Worm (Caenorhabditis elegans) whole organism, L1 larva: ENCODE results near the gene srd-17.

Experiments
- C04F5.9 ChIP-seq: sonication (generic microtip); optimal IDR thresholded peaks from 2 replicates; lab custom pipeline; 2016; ENCODE audit warnings: missing genetic modification characterization, missing compliant biosample characterization
- C34B4.2 ChIP-seq: sonication (generic microtip); optimal IDR thresholded peaks from 2 replicates; lab custom pipeline; 2017; ENCODE audit warnings: mild to moderate bottlenecking, missing genetic modification characterization, missing compliant biosample characterization
- aha-1 ChIP-seq: fragments of 150-350 bp; optimal IDR thresholded peaks from 2 replicates; lab custom pipeline; 2014; ENCODE audit warnings: missing biosample characterization, missing genetic modification characterization
- alr-1 ChIP-seq: fragments of 200-800 bp; sonication (Bioruptor generic); optimal IDR thresholded peaks from 2 replicates; lab custom pipeline; 2018; ENCODE audit warnings: borderline replicate concordance, mild to moderate bottlenecking, missing genetic modification characterization, missing compliant biosample characterization
- ama-1 ChIP-seq: fragments of 150-350 bp; optimal IDR thresholded peaks from 2 replicates; lab custom pipeline; 2014
- blmp-1 ChIP-seq: fragments of 150-350 bp; optimal IDR thresholded peaks from 2 replicates; lab custom pipeline; 2014; ENCODE audit warnings: missing biosample characterization, missing genetic modification characterization
- ceh-8 ChIP-seq: fragments of 200-800 bp; sonication (Bioruptor generic); optimal IDR thresholded peaks from 2 replicates; lab custom pipeline; 2018; ENCODE audit warnings: mild to moderate bottlenecking, missing genetic modification characterization, moderate library complexity, missing compliant biosample characterization
- dsc-1 ChIP-seq: sonication (generic microtip); optimal IDR thresholded peaks from 2 replicates; lab custom pipeline; 2016; ENCODE audit warnings: mild to moderate bottlenecking, missing genetic modification characterization, missing compliant biosample characterization
- elt-2 ChIP-seq: sonication (generic microtip); optimal IDR thresholded peaks from 2 replicates; lab custom pipeline; 2016; ENCODE audit warnings: missing genetic modification characterization, mild to moderate bottlenecking, inconsistent platforms, missing compliant biosample characterization, missing genetic modification reagents
- fkh-8 ChIP-seq: sonication (generic microtip); optimal IDR thresholded peaks from 2 replicates; lab custom pipeline; 2016; ENCODE audit warnings: mild to moderate bottlenecking, missing genetic modification characterization, missing compliant biosample characterization
- grh-1 ChIP-seq: fragments of 200-800 bp; sonication (Bioruptor generic); IDR thresholded peaks from 2 replicates; pipeline ENCODE4 v1.3.6; 2022; ENCODE audit warnings: missing genetic modification reagents, missing genetic modification characterization, missing compliant biosample characterization
- hpl-2 ChIP-seq: fragments of 150-350 bp; optimal IDR thresholded peaks from 2 replicates; lab custom pipeline; 2014; ENCODE audit warnings: missing biosample characterization, missing genetic modification reagents, missing genetic modification characterization
- irx-1 ChIP-seq: sonication (generic microtip); optimal IDR thresholded peaks from 2 replicates; lab custom pipeline; 2016; ENCODE audit warnings: missing genetic modification characterization, missing compliant biosample characterization
- lin-13 ChIP-seq: fragments of 150-350 bp; optimal IDR thresholded peaks from 2 replicates; lab custom pipeline; 2014; ENCODE audit warnings: missing biosample characterization, missing genetic modification reagents, missing genetic modification characterization
- lin-15B ChIP-seq: fragments of 150-350 bp; sonication (generic microtip); optimal IDR thresholded peaks from 3 replicates; lab custom pipeline; 2014; ENCODE audit warnings: missing biosample characterization, missing genetic modification characterization
- mef-2 ChIP-seq: fragments of 150-350 bp; optimal IDR thresholded peaks from 2 replicates; lab custom pipeline; 2014; ENCODE audit warnings: missing biosample characterization, missing genetic modification characterization
- nhr-19 ChIP-seq: fragments of 200-800 bp; sonication (Bioruptor generic); conservative IDR thresholded peaks from 2 replicates; pipeline ENCODE4 v1.3.6; 2022; ENCODE audit warnings: missing genetic modification characterization, missing compliant biosample characterization
- nhr-237 ChIP-seq: fragments of 150-350 bp; optimal IDR thresholded peaks from 2 replicates; lab custom pipeline; 2014; ENCODE audit warnings: missing biosample characterization, missing genetic modification characterization
- nhr-47 ChIP-seq: sonication (generic microtip); optimal IDR thresholded peaks from 2 replicates; lab custom pipeline; 2016; ENCODE audit warnings: mild to moderate bottlenecking, missing genetic modification characterization, moderate library complexity, missing compliant biosample characterization
- nhr-71 ChIP-seq: sonication (generic microtip); optimal IDR thresholded peaks from 2 replicates; lab custom pipeline; 2016; ENCODE audit warnings: mild to moderate bottlenecking, missing genetic modification characterization, moderate library complexity, missing compliant biosample characterization
- nhr-76 ChIP-seq: sonication (generic microtip); optimal IDR thresholded peaks from 2 replicates; lab custom pipeline; 2017; ENCODE audit warnings: missing biosample characterization, missing genetic modification characterization
- nhr-85 ChIP-seq: sonication (generic microtip); peaks from one replicate; lab custom pipeline; 2016; ENCODE audit warnings: missing genetic modification characterization, inconsistent platforms, missing compliant biosample characterization
- nhr-90 ChIP-seq: sonication (generic microtip); optimal IDR thresholded peaks from 2 replicates; lab custom pipeline; 2016; ENCODE audit warnings: mild to moderate bottlenecking, missing genetic modification characterization, missing compliant biosample characterization; ENCODE audit not compliant: poor library complexity
- pag-3 ChIP-seq: sonication (generic microtip); optimal IDR thresholded peaks from 2 replicates; lab custom pipeline; 2017; ENCODE audit warnings: missing genetic modification characterization, mild to moderate bottlenecking, missing compliant biosample characterization, antibody characterized with exemption, borderline replicate concordance; ENCODE audit not compliant: insufficient read depth
- rnt-1 ChIP-seq: sonication (generic microtip); optimal IDR thresholded peaks from 2 replicates; lab custom pipeline; 2016; ENCODE audit warnings: mild to moderate bottlenecking, missing genetic modification characterization, moderate library complexity, missing compliant biosample characterization
- swsn-7 ChIP-seq: sonication (generic microtip); optimal IDR thresholded peaks from 2 replicates; lab custom pipeline; 2016; ENCODE audit warnings: missing genetic modification characterization, missing compliant biosample characterization
- unc-30 ChIP-seq: sonication (generic microtip); optimal IDR thresholded peaks from 2 replicates; lab custom pipeline; 2017; ENCODE audit warnings: missing biosample characterization, missing genetic modification characterization
- unc-62 ChIP-seq: fragments of 150-350 bp; optimal IDR thresholded peaks from 2 replicates; lab custom pipeline; 2014; ENCODE audit warnings: missing biosample characterization, missing genetic modification reagents, missing genetic modification characterization
- xbp-1 ChIP-seq: sonication (generic microtip); optimal IDR thresholded peaks from 2 replicates; lab custom pipeline; 2016; ENCODE audit warnings: missing genetic modification characterization, missing compliant biosample characterization
- zip-4 ChIP-seq: fragments of 200-800 bp; sonication (Bioruptor generic); optimal IDR thresholded peaks from 2 replicates; lab custom pipeline; 2018; ENCODE audit warnings: mild to moderate bottlenecking, missing genetic modification characterization, moderate library complexity, missing compliant biosample characterization
- ztf-4 ChIP-seq: fragments of 150-350 bp; optimal IDR thresholded peaks from 2 replicates; lab custom pipeline; 2014; ENCODE audit warnings: missing biosample characterization, missing genetic modification characterization

srd-17 gene

DNA sequence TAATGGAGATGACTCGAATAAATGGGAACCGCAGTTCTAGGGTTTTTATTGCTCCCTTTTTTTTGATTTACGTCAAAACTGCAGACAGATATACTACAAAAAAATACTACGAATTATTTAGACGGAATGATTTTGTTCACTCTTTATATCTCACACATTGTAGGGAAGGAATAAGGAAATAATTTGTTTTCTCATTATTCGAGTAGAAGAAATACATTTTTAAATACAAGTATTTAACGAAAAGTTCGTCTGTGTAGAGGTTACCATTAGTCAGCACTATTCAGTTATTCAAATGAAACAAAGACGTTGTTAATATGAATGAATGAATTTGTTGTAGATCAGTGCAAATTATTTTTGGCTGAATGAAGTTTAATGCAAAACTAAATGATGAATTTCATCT lies 5.8 kb downstream of the srd-17 start, which contains the start of gene srd-18:
Gene srd-18, minus strand, starts transcription at position 101 of the 400 bp plus-strand sequence.
- no peak for TF ChIP-seq zip-4 (GFP tag; lab: Kevin White, UChicago)
- no peak for TF ChIP-seq nhr-90 (tag; lab: Kevin White, UChicago)
- TF ChIP-seq C34B4.2 (tag; lab: Kevin White, UChicago) = no peak
- TF ChIP-seq, all 84 proteins: peak for 0

DNA sequence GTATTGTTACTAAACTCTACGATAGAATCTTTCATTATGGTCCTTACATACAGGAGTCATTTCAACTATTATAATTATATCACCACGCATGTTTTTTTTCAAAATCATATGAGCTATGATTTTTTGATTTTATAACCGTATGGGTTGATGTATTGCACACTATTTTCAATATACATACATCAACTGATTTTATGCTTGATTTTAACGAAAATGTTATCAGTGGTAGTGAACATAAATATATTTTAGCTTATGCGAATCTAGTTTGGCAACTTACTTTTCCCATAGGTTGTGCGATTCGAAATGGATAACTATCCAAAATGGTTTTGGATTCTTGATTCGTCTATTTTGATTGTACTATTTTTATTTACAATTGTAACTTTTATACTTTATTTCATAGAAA lies 8.9 kb downstream of the srd-17 start, which contains the start of gene srv-10:
Gene srv-10, plus strand, starts transcription at position 301 of the 400 bp plus-strand sequence.
- no peak for TF ChIP-seq dsc-1 (tag; lab: Kevin White, UChicago)
- no peak for TF ChIP-seq alr-1 (tag; lab: Kevin White, UChicago)
- no peak for TF ChIP-seq mef-2 (tag; lab: Kevin White, UChicago)
- no peak for TF ChIP-seq ceh-8
- TF ChIP-seq xbp-1 = no peak
- no peak for TF ChIP-seq rnt-1
- TF ChIP-seq grh-1 (GFP tag; lab: Robert Waterston, UW) = no peak
- no peak for TF ChIP-seq lin-13 (GFP tag; lab: Kevin White, UChicago)
- TF ChIP-seq nhr-47 (tag; lab: Kevin White, UChicago) = no peak

DNA sequence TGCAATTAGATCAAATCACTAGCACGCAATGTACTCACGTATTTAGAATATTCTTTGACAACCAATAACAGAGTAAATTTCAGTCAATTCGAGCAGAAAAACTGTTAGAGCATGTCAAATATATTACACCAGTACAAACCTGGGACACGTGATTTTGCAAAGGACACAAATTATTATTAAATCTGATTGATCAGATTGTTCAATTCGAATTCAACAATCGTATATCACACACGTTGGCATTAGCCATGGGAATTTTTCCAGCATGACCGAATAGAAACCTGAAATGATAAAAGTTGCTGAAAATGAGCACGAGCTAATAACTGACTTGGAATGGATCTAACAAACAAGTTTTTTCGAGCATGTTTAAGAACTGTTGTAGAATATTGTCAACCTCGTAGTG lies 9.5 kb downstream of the srd-17 start, which contains the start of gene srv-9:
Gene srv-9, minus strand, starts transcription at position 101 of the 400 bp plus-strand sequence.
- TF ChIP-seq irx-1 (tag; lab: Kevin White, UChicago) (no peak), pag-3 (no peak), aha-1 (tag; lab: Kevin White, UChicago) (no peak), swsn-7 (no peak), nhr-71 (tag; lab: Kevin White, UChicago) (no peak), C34B4.2 (tag; lab: Kevin White, UChicago) (no peak), rnt-1 (no peak)

DNA sequence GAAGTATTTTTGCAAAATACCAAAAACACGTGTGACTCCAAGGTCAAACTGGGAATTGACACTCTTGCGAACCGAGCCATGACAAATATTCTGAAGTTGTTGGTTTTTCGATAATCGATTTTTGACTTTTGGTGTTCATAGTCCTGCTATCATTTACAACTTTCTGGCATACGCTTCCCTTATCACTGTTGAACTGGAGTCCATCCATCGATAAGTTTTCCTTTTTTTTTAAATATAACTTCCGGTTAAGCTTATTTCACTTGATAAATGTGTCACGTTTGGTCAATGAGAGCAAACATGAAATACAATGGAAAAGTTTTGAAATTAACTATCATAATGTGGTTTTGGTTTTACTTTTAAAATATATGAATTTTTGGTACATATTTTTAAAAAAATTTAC lies 10.8 kb downstream of the srd-17 start:
- TF ChIP-seq nhr-85 (tag; lab: Kevin White, UChicago) = no peak
- TF ChIP-seq elt-2 = peak; percentile 90
- TF ChIP-seq zip-4 (GFP tag; lab: Kevin White, UChicago) = no peak

DNA sequence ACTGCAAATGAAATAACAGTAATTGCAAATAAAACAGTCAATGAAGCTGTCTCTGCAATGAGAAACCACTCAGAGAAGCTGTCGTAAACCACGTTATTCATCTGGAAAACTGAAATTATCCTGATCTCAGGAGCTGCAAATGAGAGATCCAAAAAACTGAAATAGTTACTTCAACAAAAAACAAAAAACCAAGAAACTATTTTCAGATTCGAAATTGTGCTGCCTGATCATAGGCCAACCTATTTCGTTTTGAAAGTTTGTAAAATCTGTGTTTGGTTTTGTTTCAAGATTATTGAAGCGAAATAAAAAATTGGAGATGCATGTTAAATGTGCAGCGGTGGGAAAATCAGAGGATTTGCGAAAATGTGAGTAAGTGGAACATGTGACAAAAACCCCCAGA lies 11.9 kb downstream of the srd-17 start, which contains the start of gene srv-8:
Gene srv-8, minus strand, starts transcription at position 101 of the 400 bp plus-strand sequence.
- TF ChIP-seq unc-30 (tag; lab: Kevin White, UChicago) (no peak), fkh-8 (tag; lab: Kevin White, UChicago) (peak; percentile 45)

DNA sequence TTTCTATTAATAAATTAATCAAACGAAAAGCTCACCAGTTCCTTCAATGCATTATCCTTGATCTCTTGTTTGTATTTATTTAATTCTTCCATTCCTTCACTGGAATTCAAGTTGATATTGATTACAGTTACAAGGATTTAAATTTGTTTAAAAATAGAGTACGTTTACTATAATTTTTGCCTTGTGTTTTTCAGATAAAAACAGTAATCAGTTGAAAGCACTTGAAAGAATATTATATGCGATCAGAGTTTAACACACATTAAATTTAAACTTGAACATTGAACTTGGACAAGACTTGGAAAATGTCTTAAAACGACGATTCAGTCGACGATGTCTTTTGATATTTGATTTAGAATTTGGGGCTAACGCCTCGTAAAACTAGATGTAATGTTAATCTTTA lies 15.0 kb downstream of the srd-17 start, which contains the start of gene F53F1.6:
Gene F53F1.6, minus strand, starts transcription at position 101 of the 400 bp plus-strand sequence.
- TF ChIP-seq unc-62 (no peak), dsc-1 (tag; lab: Kevin White, UChicago) (no peak), C04F5.9 (no peak), nhr-76 (tag; lab: Kevin White, UChicago) (no peak), unc-30 (tag; lab: Kevin White, UChicago) (no peak), nhr-237 (no peak), lin-15B (tag; lab: Kevin White, UChicago) (no peak), hpl-2 (GFP tag; lab: Kevin White, UChicago) (no peak), rnt-1 (no peak), blmp-1 (tag; lab: Kevin White, UChicago) (no peak), ama-1 (no peak)

DNA sequence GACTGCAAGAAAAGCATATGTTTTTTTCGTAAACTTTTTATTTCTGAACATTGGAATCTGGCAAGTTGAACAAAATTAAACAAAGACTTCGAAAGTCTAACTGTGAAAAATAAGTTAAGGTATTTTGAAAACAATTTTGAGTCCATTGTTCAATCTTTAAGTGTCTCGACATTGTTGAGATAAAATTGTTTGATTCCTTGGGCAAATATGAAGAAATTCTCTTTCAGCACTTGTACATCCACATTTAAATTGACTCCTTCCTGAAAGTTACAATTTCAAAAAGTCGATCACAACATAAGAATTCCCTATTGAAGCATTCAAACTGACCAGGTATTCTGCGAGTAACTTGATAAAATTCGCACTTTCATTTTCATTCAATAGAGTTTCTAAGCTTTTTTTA lies 16.4 kb downstream of the srd-17 start:
- peak; percentile 17 for TF ChIP-seq ztf-4
- TF ChIP-seq nhr-19 = no peak
